Worm (Caenorhabditis elegans) whole organism, midembryonic: ENCODE data around the gene pcp-5.

ENCODE experiments used
- cog-1 ChIP-seq: sonication (generic microtip); optimal IDR thresholded peaks from 2 replicates; lab custom pipeline; 2016; ENCODE audit warnings: missing genetic modification characterization, missing compliant biosample characterization
- klf-2 ChIP-seq: fragments of 200-800 bp; sonication (Bioruptor generic); conservative IDR thresholded peaks from 2 replicates; pipeline ENCODE4 v1.3.6; 2022; ENCODE audit warnings: missing genetic modification reagents, missing genetic modification characterization, missing compliant biosample characterization
- ztf-29 ChIP-seq: fragments of 200-800 bp; sonication (Bioruptor generic); IDR thresholded peaks from 2 replicates; pipeline ENCODE4 v1.3.6; 2022; ENCODE audit warnings: missing genetic modification reagents, missing genetic modification characterization, missing compliant biosample characterization

ce11 chrIII:7866189-7866588 lies 41.2 kb downstream of the pcp-5 start, which contains the start of gene cup-4:
- TF ChIP-seq cog-1 = no peak
- no peak for TF ChIP-seq klf-2
- no peak for TF ChIP-seq ztf-29
